Fruit fly (Drosophila melanogaster) whole organism, embryonic: ENCODE measurements around the gene TrpA1.
A peak's percentile ranks its signal among the peaks of the same experiment; 100 is the strongest.

Source experiments
- Abd-B ChIP-seq: fragments of 200-800 bp; sonication (Bioruptor generic); optimal IDR thresholded peaks from 2 replicates; lab custom pipeline; 2018; ENCODE audit warnings: missing biosample characterization, mild to moderate bottlenecking, missing genetic modification characterization, moderate library complexity
- Bteb2 ChIP-seq: fragments of 200-800 bp; sonication (Bioruptor generic); optimal IDR thresholded peaks from 2 replicates; lab custom pipeline; 2016; ENCODE audit warnings: missing biosample characterization, missing genetic modification characterization
- CG11504 ChIP-seq: fragments of 200-800 bp; sonication (Bioruptor generic); optimal IDR thresholded peaks from 3 replicates; lab custom pipeline; 2019; ENCODE audit warnings: missing biosample characterization, mild to moderate bottlenecking, missing genetic modification characterization, moderate library complexity
- CG11723 ChIP-seq: fragments of 200-800 bp; sonication (Bioruptor generic); optimal IDR thresholded peaks from 2 replicates; lab custom pipeline; 2017; ENCODE audit warnings: missing biosample characterization, mild to moderate bottlenecking, missing genetic modification characterization
- CG12236 ChIP-seq: fragments of 200-800 bp; sonication (Bioruptor generic); optimal IDR thresholded peaks from 2 replicates; lab custom pipeline; 2016; ENCODE audit warnings: missing biosample characterization, missing genetic modification characterization
- CG12769 ChIP-seq: fragments of 200-800 bp; sonication (Bioruptor generic); optimal IDR thresholded peaks from 2 replicates; lab custom pipeline; 2019; ENCODE audit warnings: missing biosample characterization, mild to moderate bottlenecking, missing genetic modification characterization, moderate library complexity
- CG13296 ChIP-seq: fragments of 200-800 bp; sonication (Bioruptor generic); optimal IDR thresholded peaks from 3 replicates; lab custom pipeline; 2018; ENCODE audit warnings: missing biosample characterization, mild to moderate bottlenecking, missing genetic modification characterization
- CG16813 ChIP-seq: fragments of 200-800 bp; sonication (Bioruptor generic); IDR thresholded peaks from 3 replicates; pipeline ENCODE4 v1.3.6; 2022; ENCODE audit warnings: missing biosample characterization, missing genetic modification characterization; ENCODE audit not compliant: partially characterized antibody
- CG17186 ChIP-seq: fragments of 200-800 bp; sonication (Bioruptor generic); optimal IDR thresholded peaks from 3 replicates; lab custom pipeline; 2017; ENCODE audit warnings: missing biosample characterization, missing genetic modification reagents, missing genetic modification characterization
- CG17361 ChIP-seq: fragments of 200-800 bp; sonication (Bioruptor generic); IDR thresholded peaks from 3 replicates; pipeline ENCODE4 v1.3.6; 2022; ENCODE audit warnings: missing biosample characterization, missing genetic modification characterization
- CG18599 ChIP-seq: fragments of 200-800 bp; sonication (Bioruptor generic); optimal IDR thresholded peaks from 3 replicates; lab custom pipeline; 2017; ENCODE audit warnings: missing biosample characterization, missing genetic modification characterization, mild to moderate bottlenecking, moderate library complexity, missing genetic modification reagents
- CG32772 ChIP-seq: fragments of 200-800 bp; sonication (Bioruptor generic); IDR thresholded peaks from 2 replicates; pipeline ENCODE4 v1.3.6; 2022; ENCODE audit warnings: missing biosample characterization, missing genetic modification characterization
- CG33213 ChIP-seq: fragments of 200-800 bp; sonication (Bioruptor generic); optimal IDR thresholded peaks from 3 replicates; lab custom pipeline; 2016; ENCODE audit warnings: missing biosample characterization, missing genetic modification characterization
- CG42726 ChIP-seq: fragments of 200-800 bp; sonication (Bioruptor generic); IDR thresholded peaks from 2 replicates; pipeline ENCODE4 v1.3.6; 2022; ENCODE audit warnings: missing biosample characterization, missing genetic modification characterization; ENCODE audit not compliant: partially characterized antibody
- CG4404 ChIP-seq: fragments of 200-800 bp; sonication (Bioruptor generic); IDR thresholded peaks from 2 replicates; pipeline ENCODE4 v1.3.6; 2022; ENCODE audit warnings: missing biosample characterization, missing genetic modification characterization
- CG4730 ChIP-seq: fragments of 200-800 bp; sonication (Bioruptor generic); IDR thresholded peaks from 2 replicates; pipeline ENCODE4 v1.3.6; 2022; ENCODE audit warnings: missing biosample characterization, missing genetic modification characterization
- CG6689 ChIP-seq: fragments of 200-800 bp; sonication (Bioruptor generic); IDR thresholded peaks from 2 replicates; pipeline ENCODE4 v1.3.6; 2022; ENCODE audit warnings: missing biosample characterization, missing genetic modification characterization
- CG7372 ChIP-seq: fragments of 200-800 bp; sonication (Bioruptor generic); IDR thresholded peaks from 2 replicates; pipeline ENCODE4 v1.3.6; 2022; ENCODE audit warnings: missing biosample characterization, missing genetic modification characterization
- D19B ChIP-seq: fragments of 200-800 bp; sonication (Bioruptor generic); optimal IDR thresholded peaks from 2 replicates; lab custom pipeline; 2017; ENCODE audit warnings: missing biosample characterization, mild to moderate bottlenecking, missing genetic modification characterization
- Doc2 ChIP-seq: fragments of 200-800 bp; sonication (Bioruptor generic); IDR thresholded peaks from 2 replicates; pipeline ENCODE4 v1.3.6; 2022; ENCODE audit warnings: missing biosample characterization, missing genetic modification characterization
- Drgx ChIP-seq: fragments of 200-800 bp; sonication (Bioruptor generic); IDR thresholded peaks from 2 replicates; pipeline ENCODE4 v1.3.6; 2022; ENCODE audit warnings: missing biosample characterization, missing genetic modification characterization
- Ets65A ChIP-seq: fragments of 200-800 bp; sonication (Bioruptor generic); peaks from one replicate; lab custom pipeline; 2016; ENCODE audit warnings: missing biosample characterization, missing genetic modification characterization
- Fer1 ChIP-seq: fragments of 200-800 bp; sonication (Bioruptor generic); optimal IDR thresholded peaks from 2 replicates; lab custom pipeline; 2017; ENCODE audit warnings: missing biosample characterization, mild to moderate bottlenecking, missing genetic modification characterization
- H2.0 ChIP-seq: fragments of 200-800 bp; sonication (Bioruptor generic); IDR thresholded peaks from 2 replicates; pipeline ENCODE4 v1.3.6; 2022; ENCODE audit warnings: missing biosample characterization, missing genetic modification characterization
- HHEX ChIP-seq: fragments of 200-800 bp; sonication (Bioruptor generic); optimal IDR thresholded peaks from 3 replicates; lab custom pipeline; 2017; ENCODE audit warnings: missing biosample characterization, mild to moderate bottlenecking, missing genetic modification characterization, missing genetic modification reagents
- Hr78 ChIP-seq, 2 experiments: fragments of 200-800 bp in 1 of 2; fragments of >200 bp in 1 of 2; sonication (Bioruptor generic) in 1 of 2; optimal IDR thresholded peaks; 2 replicates each; lab custom pipeline; 2017 to 2019; ENCODE audit warnings: missing biosample characterization in 2 of 2, missing genetic modification characterization in 2 of 2, mild to moderate bottlenecking in 1 of 2, moderate library complexity in 1 of 2
- NC2β ChIP-seq: fragments of 200-800 bp; sonication (Bioruptor generic); optimal IDR thresholded peaks from 2 replicates; lab custom pipeline; 2016; ENCODE audit warnings: missing biosample characterization, missing genetic modification characterization
- Sry-β ChIP-seq: fragments of 200-800 bp; sonication (Bioruptor generic); optimal IDR thresholded peaks from 2 replicates; lab custom pipeline; 2018; ENCODE audit warnings: missing biosample characterization, mild to moderate bottlenecking, missing genetic modification characterization, moderate library complexity
- Stat92E ChIP-seq, 3 experiments: fragments of >200 bp in 2 of 3; fragments of 200-800 bp in 1 of 3; sonication (Bioruptor generic) in 1 of 3; optimal IDR thresholded peaks; 2 replicates each; lab custom pipeline; 2017 to 2019; ENCODE audit warnings: missing biosample characterization in 3 of 3, missing genetic modification characterization in 3 of 3, mild to moderate bottlenecking in 1 of 3, moderate library complexity in 1 of 3
- bsh ChIP-seq, 2 experiments: fragments of 200-800 bp; sonication (Bioruptor generic); optimal IDR thresholded peaks; 2 replicates each; lab custom pipeline; 2017 to 2018; ENCODE audit warnings: mild to moderate bottlenecking in 2 of 2, missing biosample characterization in 2 of 2, missing genetic modification characterization in 2 of 2, moderate library complexity in 1 of 2
- chif ChIP-seq, 2 experiments: fragments of 200-800 bp; sonication (Bioruptor generic); optimal IDR thresholded peaks; 3 replicates each; lab custom pipeline; 2016; ENCODE audit warnings: missing biosample characterization in 2 of 2, missing genetic modification characterization in 2 of 2
- crc ChIP-seq: fragments of 200-800 bp; sonication (Bioruptor generic); optimal IDR thresholded peaks from 2 replicates; lab custom pipeline; 2016; ENCODE audit warnings: missing biosample characterization, missing genetic modification characterization
- kni ChIP-seq: fragments of 200-800 bp; sonication (Bioruptor generic); optimal IDR thresholded peaks from 3 replicates; lab custom pipeline; 2017; ENCODE audit warnings: mild to moderate bottlenecking, missing biosample characterization, missing genetic modification reagents, missing genetic modification characterization
- lab ChIP-seq: fragments of 200-800 bp; sonication (Bioruptor generic); optimal IDR thresholded peaks from 3 replicates; lab custom pipeline; 2017; ENCODE audit warnings: missing biosample characterization, missing genetic modification characterization, mild to moderate bottlenecking, moderate library complexity, missing genetic modification reagents
- lmd ChIP-seq: fragments of 200-800 bp; sonication (Bioruptor generic); IDR thresholded peaks from 2 replicates; pipeline ENCODE4 v1.3.6; 2022; ENCODE audit warnings: missing biosample characterization, missing genetic modification characterization
- ro ChIP-seq: fragments of 200-800 bp; sonication (Bioruptor generic); IDR thresholded peaks from 2 replicates; pipeline ENCODE4 v1.3.6; 2022; ENCODE audit warnings: missing biosample characterization, missing genetic modification characterization
- sens-2 ChIP-seq: fragments of 200-800 bp; sonication (Bioruptor generic); IDR thresholded peaks from 2 replicates; pipeline ENCODE4 v1.3.6; 2022; ENCODE audit warnings: missing biosample characterization, missing genetic modification characterization
- tup ChIP-seq: fragments of 200-800 bp; sonication (Bioruptor generic); optimal IDR thresholded peaks from 2 replicates; lab custom pipeline; 2016; ENCODE audit warnings: missing biosample characterization, mild to moderate bottlenecking, missing genetic modification characterization, moderate library complexity

The TrpA1 gene

DNA sequence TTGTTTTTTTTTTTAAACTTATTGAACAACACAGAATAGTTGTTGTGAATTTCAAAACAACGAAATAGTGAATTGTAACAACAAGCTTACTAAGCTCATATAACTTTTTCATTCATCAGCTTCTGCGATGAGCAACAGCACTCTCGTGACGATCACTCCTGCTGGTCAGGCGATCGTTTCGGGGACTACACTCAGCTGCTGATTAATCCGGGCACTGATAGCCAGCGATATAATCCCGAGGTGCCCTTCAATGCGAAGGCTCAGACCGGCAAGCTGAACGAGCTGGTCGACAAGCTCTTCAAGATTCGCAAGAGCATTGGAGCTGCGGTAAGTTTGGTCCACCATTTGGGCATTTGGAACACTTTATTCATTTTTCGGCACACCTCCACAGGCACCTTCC, 16.5 kb downstream of the TrpA1 start, which contains the start of gene CG43169:
TSS of gene CG43169 (minus strand) at position 101 of the 400 bp plus-strand sequence.
- TF ChIP-seq CG11723 (GFP tag; lab: Kevin White, UChicago), result no peak
- TF ChIP-seq CG16813, result no peak
- TF ChIP-seq CG18599 (GFP tag; lab: Kevin White, UChicago), result no peak
- TF ChIP-seq CG6689, result no peak
- no peak for TF ChIP-seq Fer1 (GFP tag; lab: Kevin White, UChicago)
- no peak for TF ChIP-seq kni (GFP tag; lab: Kevin White, UChicago)
- no peak for TF ChIP-seq Doc2
- no peak for TF ChIP-seq Bteb2 (GFP tag; lab: Kevin White, UChicago)
- no peak for TF ChIP-seq CG12769 (tag; lab: Kevin White, UChicago)
- no peak for TF ChIP-seq CG4404 (GFP tag; lab: Robert Waterston, UW)
- no peak for TF ChIP-seq chif (GFP tag; optimal IDR thresholded peaks at IDR 0.05; lab: Kevin White, UChicago)

DNA sequence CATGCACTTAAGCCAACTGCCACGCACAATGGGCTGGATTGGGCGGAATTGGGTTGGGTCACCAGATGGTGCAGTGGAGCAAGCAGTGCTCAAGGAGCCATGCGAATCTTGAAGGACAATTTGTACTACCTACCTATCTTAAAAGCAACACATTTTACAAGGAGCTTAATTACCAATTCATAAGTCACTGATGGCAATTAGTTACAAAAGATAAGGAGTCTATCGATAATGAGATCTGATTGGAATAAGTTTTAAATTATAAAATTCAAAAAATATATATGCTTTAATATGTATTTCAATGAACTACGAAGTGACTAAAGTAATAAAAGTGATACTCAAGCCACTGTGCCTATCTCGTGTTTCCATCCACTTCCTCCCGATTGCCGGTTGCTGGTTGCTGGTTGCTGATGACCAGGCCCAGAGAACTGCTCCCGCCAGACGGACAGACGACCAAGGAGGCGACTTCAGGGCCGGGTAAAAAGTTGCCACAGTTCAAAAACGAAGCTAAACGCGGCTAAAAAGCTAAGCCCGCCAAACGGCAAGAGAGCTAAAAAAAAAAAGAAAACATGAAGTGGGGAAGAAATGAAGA, 23.1 kb downstream of the TrpA1 start:
- TF ChIP-seq lmd (GFP tag; lab: Robert Waterston, UW) (no peak), Ets65A (GFP tag; lab: Kevin White, UChicago) (peak; percentile 68), CG13296 (GFP tag; lab: Kevin White, UChicago) (no peak), H2.0 (no peak), bsh (GFP tag; optimal IDR thresholded peaks at IDR 0.05; lab: Kevin White, UChicago) (peak in 1 of 2 experiments; percentile 73), CG17186 (GFP tag; lab: Kevin White, UChicago) (no peak), CG42726 (GFP tag; lab: Robert Waterston, UW) (no peak), sens-2 (GFP tag; lab: Robert Waterston, UW) (no peak)

DNA sequence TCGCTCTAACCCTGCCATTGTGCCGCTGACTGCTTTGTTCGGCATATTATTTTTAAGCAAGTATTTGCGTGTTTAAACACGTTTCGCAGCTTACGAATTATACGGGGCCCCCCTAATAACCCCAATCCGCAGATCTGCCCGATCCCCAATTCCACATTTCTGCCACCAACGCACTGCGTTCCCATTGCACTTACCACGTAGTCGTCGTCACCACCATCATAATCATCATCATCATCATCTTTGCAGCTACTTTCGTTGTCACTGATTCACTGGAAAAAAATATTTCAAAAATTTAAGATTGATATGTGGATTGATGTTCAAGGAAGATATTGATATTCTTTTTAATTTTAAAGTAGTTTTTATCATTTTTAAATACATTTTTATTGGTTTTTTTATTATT, 25.5 kb downstream of the TrpA1 start:
- no peak for TF ChIP-seq Abd-B (GFP tag; lab: Kevin White, UChicago)
- peak; percentile 62 for TF ChIP-seq Ets65A (GFP tag; lab: Kevin White, UChicago)

DNA sequence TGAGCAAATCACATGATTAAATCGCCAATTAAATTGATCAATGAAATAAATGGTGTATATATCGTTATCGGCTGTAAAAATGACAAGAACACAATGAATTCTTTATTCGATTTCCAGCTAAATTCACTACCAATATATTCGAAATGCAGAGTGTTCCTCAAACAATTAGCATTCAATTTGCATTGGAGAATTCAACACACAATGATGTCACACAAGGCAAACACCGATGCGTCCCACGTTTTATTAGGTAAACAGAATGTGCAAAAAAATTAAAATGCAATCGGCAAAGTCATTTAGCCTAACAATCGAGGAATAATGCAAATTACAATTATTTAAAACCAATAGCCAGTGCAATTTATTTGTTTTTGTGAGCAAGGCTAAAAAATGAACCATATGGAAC, 26.6 kb downstream of the TrpA1 start:
- TF ChIP-seq NC2β, result no peak
- TF ChIP-seq Sry-β (GFP tag; lab: Kevin White, UChicago), result no peak
- TF ChIP-seq Stat92E (GFP tag; optimal IDR thresholded peaks at IDR 0.05; lab: Kevin White, UChicago), result no peak
- TF ChIP-seq CG32772, result no peak
- no peak for TF ChIP-seq tup (GFP tag; lab: Kevin White, UChicago)
- TF ChIP-seq Drgx, result no peak
- TF ChIP-seq HHEX (GFP tag; lab: Kevin White, UChicago), result no peak
- TF ChIP-seq D19B, result no peak
- no peak for TF ChIP-seq crc (GFP tag; lab: Kevin White, UChicago)
- no peak for TF ChIP-seq CG7372 (GFP tag; lab: Robert Waterston, UW)
- TF ChIP-seq CG17361, result no peak
- TF ChIP-seq CG12236 (GFP tag; lab: Kevin White, UChicago), result no peak
- no peak for TF ChIP-seq Hr78 (GFP tag; optimal IDR thresholded peaks at IDR 0.05; lab: Kevin White, UChicago)
- TF ChIP-seq CG4730 (GFP tag; lab: Robert Waterston, UW), result no peak
- no peak for TF ChIP-seq lab (GFP tag; lab: Kevin White, UChicago)
- TF ChIP-seq CG11504 (tag; lab: Kevin White, UChicago), result no peak
- no peak for TF ChIP-seq CG33213 (GFP tag; lab: Kevin White, UChicago)
- no peak for TF ChIP-seq ro
